Comparison of ENCODE assay signal across 5 worm cellular contexts in the genomic region with DNA sequence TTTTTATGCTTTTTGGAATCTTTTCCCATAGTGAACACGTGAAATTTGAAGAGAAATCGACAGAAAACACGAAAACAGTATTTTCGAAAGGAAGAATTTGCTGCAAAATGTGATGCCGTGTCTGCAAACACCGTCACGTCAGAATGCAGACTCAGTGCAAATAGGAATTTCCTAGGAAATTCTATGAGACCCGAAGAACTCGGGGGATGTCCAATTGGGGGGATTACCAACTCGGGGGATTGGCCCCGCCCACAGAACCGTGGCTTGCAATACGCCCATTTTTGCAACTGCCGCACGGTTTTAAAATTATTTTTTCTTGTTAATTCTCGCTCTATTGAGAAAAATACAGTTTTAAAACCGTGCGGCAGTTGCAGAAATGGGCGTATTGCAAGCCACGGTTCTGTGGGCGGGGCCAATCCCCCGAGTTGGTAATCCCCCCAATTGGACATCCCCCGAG.
TF ChIP-seq lines count a peak whose summit lies in the region.
"Not testable (repeated sequence)": the region's sequence is repeated elsewhere in the genome, so short reads cannot be mapped to it uniquely, and the experiment has no call there.

Gene cacn-1, minus strand, starts transcription at position 51 of the 457 bp plus-strand sequence.

TF ChIP-seq in whole organism, L1 larva, 84 proteins besides CTCF, POLR2A, EP300 and RAD21 (continues in another document):
- TF ChIP-seq rnt-1 (tag; optimal IDR thresholded peaks at IDR 0.05; lab: Kevin White, UChicago) (peak; percentile 74), F16B12.6 (tag; optimal IDR thresholded peaks at IDR 0.05; lab: Kevin White, UChicago) (peak; percentile 93), xbp-1 (tag; optimal IDR thresholded peaks at IDR 0.05; lab: Kevin White, UChicago) (peak; percentile 39), dpl-1 (GFP tag; optimal IDR thresholded peaks at IDR 0.05; lab: Kevin White, UChicago) (peak; percentile 27 to 64 (median 51)), ztf-11 (tag; optimal IDR thresholded peaks at IDR 0.05; lab: Kevin White, UChicago) (peak in 1 of 2 experiments; percentile 37), unc-86 (tag; optimal IDR thresholded peaks at IDR 0.05; lab: Kevin White, UChicago) (peak; percentile 47), nhr-85 (tag; lab: Kevin White, UChicago) (peak; percentile 57), nhr-19 (GFP tag; conservative IDR thresholded peaks at IDR 0.05; lab: Robert Waterston, UW) (peak; percentile 68), nhr-20 (tag; optimal IDR thresholded peaks at IDR 0.05; lab: Kevin White, UChicago) (peak; percentile 42), nhr-77 (tag; optimal IDR thresholded peaks at IDR 0.05; lab: Kevin White, UChicago) (peak; percentile 55), swsn-7 (tag; optimal IDR thresholded peaks at IDR 0.05; lab: Kevin White, UChicago) (peak; percentile 47), tbx-2 (tag; optimal IDR thresholded peaks at IDR 0.05; lab: Kevin White, UChicago) (peak; percentile 44), nhr-71 (tag; optimal IDR thresholded peaks at IDR 0.05; lab: Kevin White, UChicago) (peak; percentile 5), lsy-2 (tag; optimal IDR thresholded peaks at IDR 0.05; lab: Kevin White, UChicago) (peak; percentile 48 to 55), mab-9 (GFP tag; IDR thresholded peaks at IDR 0.05; lab: Robert Waterston, UW) (peak; percentile 57), mep-1 (tag; optimal IDR thresholded peaks at IDR 0.05; lab: Kevin White, UChicago) (peak; percentile 49), ceh-82 (tag; optimal IDR thresholded peaks at IDR 0.05; lab: Kevin White, UChicago) (peak; percentile 3 to 59 (median 34))

TF ChIP-seq in whole organism, L3 larva, 47 proteins besides CTCF, POLR2A, EP300 and RAD21:
- TF ChIP-seq pha-4 (tag; optimal IDR thresholded peaks at IDR 0.05; lab: Kevin White, UChicago) = peak; percentile 23
- TF ChIP-seq tbx-2 (tag; optimal IDR thresholded peaks at IDR 0.05; lab: Kevin White, UChicago) = peak; percentile 0
- TF ChIP-seq hmg-11 (tag; optimal IDR thresholded peaks at IDR 0.05; lab: Kevin White, UChicago) = peak; percentile 47
- TF ChIP-seq nhr-77 (tag; optimal IDR thresholded peaks at IDR 0.05; lab: Kevin White, UChicago) = peak; percentile 53
- peak; percentile 7 for TF ChIP-seq nhr-43 (tag; optimal IDR thresholded peaks at IDR 0.05; lab: Kevin White, UChicago; ENCODE audit: poor library complexity, severe bottlenecking)
- peak; percentile 4 for TF ChIP-seq lin-15B (tag; optimal IDR thresholded peaks at IDR 0.05; lab: Kevin White, UChicago)
- peak; percentile 20 for TF ChIP-seq nfya-1 (tag; optimal IDR thresholded peaks at IDR 0.05; lab: Kevin White, UChicago; ENCODE audit: insufficient read depth)
TF ChIP-seq in whole organism, L3 larva: peak in this region for 7; not testable (repeated sequence) for 40.

TF ChIP-seq in whole organism, early embryonic, 17 proteins besides CTCF, POLR2A, EP300 and RAD21:
- 0 out of 2 replicates have a peak, but pooled peaks have one; percentile 21 for TF ChIP-seq flt-1 (GFP tag; IDR thresholded peaks at IDR 0.05; lab: Robert Waterston, UW)

TF ChIP-seq in whole organism, midembryonic, 9 proteins besides CTCF, POLR2A, EP300 and RAD21:
- TF ChIP-seq klf-2 (GFP tag; conservative IDR thresholded peaks at IDR 0.05; lab: Robert Waterston, UW) (0 out of 2 replicates have a peak, but pooled peaks have one; percentile 43), flt-1 (GFP tag; IDR thresholded peaks at IDR 0.05; lab: Robert Waterston, UW) (0 out of 2 replicates have a peak, but pooled peaks have one; percentile 9), ztf-23 (GFP tag; IDR thresholded peaks at IDR 0.05; lab: Robert Waterston, UW) (peak; percentile 80), ztf-29 (GFP tag; IDR thresholded peaks at IDR 0.05; lab: Robert Waterston, UW) (peak; percentile 27; the same call in 1 of the 2 replicates), tab-1 (GFP tag; IDR thresholded peaks at IDR 0.05; lab: Robert Waterston, UW) (0 out of 2 replicates have a peak, but pooled peaks have one; percentile 45)

TF ChIP-seq in whole organism, young adult, 124 proteins besides CTCF, POLR2A, EP300 and RAD21:
- TF ChIP-seq D2030.7 (GFP tag; IDR thresholded peaks at IDR 0.05; lab: Robert Waterston, UW) (peak; percentile 47; the same call in 1 of the 2 replicates), athp-1 (tag; optimal IDR thresholded peaks at IDR 0.05; lab: Kevin White, UChicago) (peak; percentile 20), mcd-1 (GFP tag; IDR thresholded peaks at IDR 0.05; lab: Robert Waterston, UW) (peak; percentile 90), snpc-4 (tag; optimal IDR thresholded peaks at IDR 0.05; lab: Kevin White, UChicago) (peak in 2 of 4 experiments; percentile 35 to 41), lin-35 (GFP tag; optimal IDR thresholded peaks at IDR 0.05; lab: Kevin White, UChicago) (peak in 1 of 3 experiments; percentile 24), ztf-28 (GFP tag; IDR thresholded peaks at IDR 0.05; lab: Robert Waterston, UW) (peak; percentile 67; the same call in 1 of the 2 replicates), rpc-1 (optimal IDR thresholded peaks at IDR 0.05; lab: Kevin White, UChicago) (peak; percentile 3), egl-44 (GFP tag; IDR thresholded peaks at IDR 0.05; lab: Robert Waterston, UW) (peak; percentile 19; the same call in 1 of the 2 replicates), madf-10 (tag; optimal IDR thresholded peaks at IDR 0.05; lab: Kevin White, UChicago) (peak; percentile 39), Y53G8AR.9 (GFP tag; conservative IDR thresholded peaks at IDR 0.05; lab: Robert Waterston, UW) (peak; percentile 58; the same call in 1 of the 2 replicates), Y95B8A.8 (GFP tag; IDR thresholded peaks at IDR 0.05; lab: Robert Waterston, UW) (peak; percentile 29; the same call in 1 of the 2 replicates), nhr-80 (tag; optimal IDR thresholded peaks at IDR 0.05; lab: Kevin White, UChicago) (peak; percentile 8), bed-2 (GFP tag; IDR thresholded peaks at IDR 0.05; lab: Robert Waterston, UW) (0 out of 2 replicates have a peak, but pooled peaks have one; percentile 30), dox-1 (GFP tag; IDR thresholded peaks at IDR 0.05; lab: Robert Waterston, UW) (peak; percentile 79), nfyb-1 (GFP tag; IDR thresholded peaks at IDR 0.05; lab: Robert Waterston, UW) (peak; percentile 85; the same call in 1 of the 2 replicates), C06A6.2 (GFP tag; conservative IDR thresholded peaks at IDR 0.05; lab: Robert Waterston, UW) (peak; percentile 84), lir-1 (GFP tag; conservative IDR thresholded peaks at IDR 0.05; lab: Robert Waterston, UW) (0 out of 2 replicates have a peak, but pooled peaks have one; percentile 14), madf-3 (GFP tag; IDR thresholded peaks at IDR 0.05; lab: Robert Waterston, UW) (peak; percentile 79; the same call in 1 of the 2 replicates), hmg-1.2 (GFP tag; IDR thresholded peaks at IDR 0.05; lab: Robert Waterston, UW) (peak; percentile 62), ceh-100 (GFP tag; IDR thresholded peaks at IDR 0.05; lab: Robert Waterston, UW) (peak; percentile 93), cebp-1 (GFP tag; IDR thresholded peaks at IDR 0.05; lab: Robert Waterston, UW) (0 out of 2 replicates have a peak, but pooled peaks have one; percentile 50), cebp-1 (tag; optimal IDR thresholded peaks at IDR 0.05; lab: Kevin White, UChicago) (peak; percentile 73), F49E8.2 (tag; optimal IDR thresholded peaks at IDR 0.05; lab: Kevin White, UChicago; ENCODE audit: insufficient read depth) (peak; percentile 10), lin-40 (tag; optimal IDR thresholded peaks at IDR 0.05; lab: Kevin White, UChicago) (peak; percentile 71), attf-5 (GFP tag; optimal IDR thresholded peaks at IDR 0.05; lab: Kevin White, UChicago) (peak; percentile 37), hsf-1 (GFP tag; IDR thresholded peaks at IDR 0.05; lab: Robert Waterston, UW) (0 out of 2 replicates have a peak, but pooled peaks have one; percentile 21), rcor-1 (GFP tag; IDR thresholded peaks at IDR 0.05; lab: Robert Waterston, UW) (peak; percentile 38; the same call in 1 of the 2 replicates), pbrm-1 (GFP tag; IDR thresholded peaks at IDR 0.05; lab: Robert Waterston, UW) (peak; percentile 56; the same call in 1 of the 2 replicates), ekl-4 (GFP tag; IDR thresholded peaks at IDR 0.05; lab: Robert Waterston, UW) (peak; percentile 69), egrh-3 (GFP tag; IDR thresholded peaks at IDR 0.05; lab: Robert Waterston, UW) (peak; percentile 55), madf-6 (GFP tag; IDR thresholded peaks at IDR 0.05; lab: Robert Waterston, UW) (peak; percentile 34; the same call in 1 of the 2 replicates), attf-3 (GFP tag; conservative IDR thresholded peaks at IDR 0.05; lab: Robert Waterston, UW) (peak; percentile 37; the same call in 1 of the 2 replicates), B0019.2 (GFP tag; conservative IDR thresholded peaks at IDR 0.05; lab: Robert Waterston, UW) (0 out of 2 replicates have a peak, but pooled peaks have one; percentile 24), F33H1.4 (GFP tag; IDR thresholded peaks at IDR 0.05; lab: Robert Waterston, UW) (0 out of 2 replicates have a peak, but pooled peaks have one; percentile 21), Y56A3A.18 (GFP tag; IDR thresholded peaks at IDR 0.05; lab: Robert Waterston, UW) (0 out of 2 replicates have a peak, but pooled peaks have one; percentile 46), K11D2.4 (GFP tag; IDR thresholded peaks at IDR 0.05; lab: Robert Waterston, UW) (peak; percentile 67)
- TF ChIP-seq snpc-4 (GFP tag; optimal IDR thresholded peaks at IDR 0.05; lab: Kevin White, UChicago); rpc-1 (tag; optimal IDR thresholded peaks at IDR 0.05; lab: Kevin White, UChicago): not testable (repeated sequence)
